Fruit fly (Drosophila melanogaster) whole organism, embryonic: Measurements from ENCODE around the gene CG43273.

Experiments used
- Abd-B ChIP-seq: fragments of 200-800 bp; sonication (Bioruptor generic); optimal IDR thresholded peaks from 2 replicates; lab custom pipeline; 2018; ENCODE audit warnings: missing biosample characterization, mild to moderate bottlenecking, missing genetic modification characterization, moderate library complexity
- Adf1 ChIP-seq: fragments of 200-800 bp; sonication (Bioruptor generic); IDR thresholded peaks from 2 replicates; pipeline ENCODE4 v1.3.6; 2022; ENCODE audit warnings: missing biosample characterization, missing genetic modification characterization
- Antp ChIP-seq: fragments of 200-800 bp; sonication (Bioruptor generic); optimal IDR thresholded peaks from 3 replicates; lab custom pipeline; 2016; ENCODE audit warnings: missing biosample characterization, missing genetic modification characterization
- Bgb ChIP-seq: fragments of 200-800 bp; sonication (Bioruptor generic); IDR thresholded peaks from 2 replicates; pipeline ENCODE4 v1.3.6; 2022; ENCODE audit warnings: missing biosample characterization, missing genetic modification characterization; ENCODE audit not compliant: partially characterized antibody
- CG10462 ChIP-seq: fragments of 200-800 bp; sonication (Bioruptor generic); optimal IDR thresholded peaks from 2 replicates; lab custom pipeline; 2016; ENCODE audit warnings: missing biosample characterization, missing genetic modification characterization
- CG12769 ChIP-seq: fragments of 200-800 bp; sonication (Bioruptor generic); optimal IDR thresholded peaks from 2 replicates; lab custom pipeline; 2019; ENCODE audit warnings: missing biosample characterization, mild to moderate bottlenecking, missing genetic modification characterization, moderate library complexity
- CG13624 ChIP-seq: fragments of 200-800 bp; sonication (Bioruptor generic); optimal IDR thresholded peaks from 2 replicates; lab custom pipeline; 2016; ENCODE audit warnings: missing biosample characterization, missing genetic modification characterization
- CG14710 ChIP-seq: fragments of 200-800 bp; sonication (Bioruptor generic); optimal IDR thresholded peaks from 3 replicates; lab custom pipeline; 2019; ENCODE audit warnings: missing biosample characterization, mild to moderate bottlenecking, missing genetic modification characterization, moderate library complexity
- CG15479 ChIP-seq: fragments of 200-800 bp; sonication (Bioruptor generic); optimal IDR thresholded peaks from 3 replicates; lab custom pipeline; 2019; ENCODE audit warnings: missing biosample characterization, mild to moderate bottlenecking, missing genetic modification characterization, moderate library complexity
- CG16815 ChIP-seq: fragments of 200-800 bp; sonication (Bioruptor generic); optimal IDR thresholded peaks from 3 replicates; lab custom pipeline; 2017; ENCODE audit warnings: missing biosample characterization, mild to moderate bottlenecking, missing genetic modification characterization
- CG16863 ChIP-seq: fragments of 200-800 bp; sonication (Bioruptor generic); optimal IDR thresholded peaks from 3 replicates; lab custom pipeline; 2016; ENCODE audit warnings: missing biosample characterization, missing genetic modification characterization
- CG17385 ChIP-seq: fragments of 200-800 bp; sonication (Bioruptor generic); optimal IDR thresholded peaks from 3 replicates; lab custom pipeline; 2018; ENCODE audit warnings: missing biosample characterization, mild to moderate bottlenecking, missing genetic modification characterization
- CG18476 ChIP-seq: fragments of 200-800 bp; sonication (Bioruptor generic); optimal IDR thresholded peaks from 2 replicates; lab custom pipeline; 2016; ENCODE audit warnings: missing biosample characterization, mild to moderate bottlenecking, missing genetic modification characterization
- CG18599 ChIP-seq: fragments of 200-800 bp; sonication (Bioruptor generic); optimal IDR thresholded peaks from 3 replicates; lab custom pipeline; 2017; ENCODE audit warnings: missing biosample characterization, missing genetic modification characterization, mild to moderate bottlenecking, moderate library complexity, missing genetic modification reagents
- CG4328 ChIP-seq: fragments of 200-800 bp; sonication (Bioruptor generic); optimal IDR thresholded peaks from 3 replicates; lab custom pipeline; 2017; ENCODE audit warnings: missing biosample characterization, missing genetic modification reagents, missing genetic modification characterization
- CG5245 ChIP-seq: fragments of 200-800 bp; sonication (Bioruptor generic); optimal IDR thresholded peaks from 3 replicates; lab custom pipeline; 2016; ENCODE audit warnings: missing biosample characterization, missing genetic modification characterization
- CG6683 ChIP-seq: fragments of 200-800 bp; sonication (Bioruptor generic); optimal IDR thresholded peaks from 2 replicates; lab custom pipeline; 2017; ENCODE audit warnings: missing biosample characterization, mild to moderate bottlenecking, missing genetic modification characterization, missing genetic modification reagents
- CG6765 ChIP-seq: fragments of 200-800 bp; sonication (Bioruptor generic); optimal IDR thresholded peaks from 3 replicates; lab custom pipeline; 2017; ENCODE audit warnings: missing biosample characterization, mild to moderate bottlenecking, missing genetic modification characterization
- CG8478 ChIP-seq: fragments of >200 bp; optimal IDR thresholded peaks from 2 replicates; lab custom pipeline; 2018
- CHES-1-like ChIP-seq: fragments of 200-800 bp; sonication (Bioruptor generic); optimal IDR thresholded peaks from 2 replicates; lab custom pipeline; 2016; ENCODE audit warnings: missing biosample characterization, missing genetic modification characterization
- Dbx ChIP-seq: fragments of 200-800 bp; sonication (Bioruptor generic); IDR thresholded peaks from 3 replicates; pipeline ENCODE4 v1.3.6; 2022; ENCODE audit warnings: missing biosample characterization, missing genetic modification characterization
- Dek ChIP-seq: fragments of 200-800 bp; sonication (Bioruptor generic); optimal IDR thresholded peaks from 3 replicates; lab custom pipeline; 2019; ENCODE audit warnings: missing biosample characterization, mild to moderate bottlenecking, missing genetic modification characterization, moderate library complexity
- Drgx ChIP-seq: fragments of 200-800 bp; sonication (Bioruptor generic); IDR thresholded peaks from 2 replicates; pipeline ENCODE4 v1.3.6; 2022; ENCODE audit warnings: missing biosample characterization, missing genetic modification characterization
- HLH54F ChIP-seq: fragments of 200-800 bp; sonication (Bioruptor generic); optimal IDR thresholded peaks from 3 replicates; lab custom pipeline; 2016; ENCODE audit warnings: missing biosample characterization, missing genetic modification characterization
- MTF-1 ChIP-seq: fragments of 200-800 bp; sonication (Bioruptor generic); optimal IDR thresholded peaks from 2 replicates; lab custom pipeline; 2018; ENCODE audit warnings: missing biosample characterization, mild to moderate bottlenecking, missing genetic modification characterization, borderline replicate concordance
- Optix ChIP-seq: fragments of 200-800 bp; sonication (Bioruptor generic); IDR thresholded peaks from 3 replicates; pipeline ENCODE4 v1.3.6; 2022; ENCODE audit warnings: missing biosample characterization, missing genetic modification characterization
- Sin3A ChIP-seq: fragments of >200 bp; optimal IDR thresholded peaks from 2 replicates; lab custom pipeline; 2018
- Sry-β ChIP-seq: fragments of 200-800 bp; sonication (Bioruptor generic); optimal IDR thresholded peaks from 2 replicates; lab custom pipeline; 2018; ENCODE audit warnings: missing biosample characterization, mild to moderate bottlenecking, missing genetic modification characterization, moderate library complexity
- ap ChIP-seq: fragments of 200-800 bp; sonication (Bioruptor generic); IDR thresholded peaks from 2 replicates; pipeline ENCODE4 v1.3.6; 2022; ENCODE audit warnings: missing biosample characterization, missing genetic modification characterization
- caup ChIP-seq: fragments of 200-800 bp; sonication (Bioruptor generic); optimal IDR thresholded peaks from 3 replicates; lab custom pipeline; 2017; ENCODE audit warnings: missing biosample characterization, mild to moderate bottlenecking, missing genetic modification characterization, moderate library complexity; ENCODE audit not compliant: severe bottlenecking
- crol ChIP-seq: fragments of 200-800 bp; sonication (Bioruptor generic); IDR thresholded peaks from 2 replicates; pipeline ENCODE4 v1.3.6; 2022; ENCODE audit warnings: missing biosample characterization, missing genetic modification characterization
- danr ChIP-seq: fragments of 200-800 bp; sonication (Bioruptor generic); IDR thresholded peaks from 2 replicates; pipeline ENCODE4 v1.3.6; 2022; ENCODE audit warnings: missing biosample characterization, missing genetic modification characterization
- gt ChIP-seq: fragments of 200-800 bp; sonication (Bioruptor generic); IDR thresholded peaks from 2 replicates; pipeline ENCODE4 v1.3.6; 2022; ENCODE audit warnings: missing biosample characterization, missing genetic modification characterization
- jigr1 ChIP-seq: fragments of 200-800 bp; sonication (Bioruptor generic); IDR thresholded peaks from 3 replicates; pipeline ENCODE4 v1.3.6; 2022; ENCODE audit warnings: missing biosample characterization, missing genetic modification characterization
- maf-S ChIP-seq: fragments of 200-800 bp; sonication (Bioruptor generic); optimal IDR thresholded peaks from 2 replicates; lab custom pipeline; 2016; ENCODE audit warnings: missing biosample characterization, missing genetic modification characterization
- mam ChIP-seq: fragments of 200-800 bp; sonication (Bioruptor generic); optimal IDR thresholded peaks from 3 replicates; lab custom pipeline; 2016; ENCODE audit warnings: missing biosample characterization, missing genetic modification characterization
- nerfin-1 ChIP-seq: fragments of 200-800 bp; sonication (Bioruptor generic); optimal IDR thresholded peaks from 3 replicates; lab custom pipeline; 2019; ENCODE audit warnings: missing biosample characterization, mild to moderate bottlenecking, missing genetic modification characterization, moderate library complexity
- nmo ChIP-seq: fragments of 200-800 bp; sonication (Bioruptor generic); optimal IDR thresholded peaks from 2 replicates; lab custom pipeline; 2018; ENCODE audit warnings: missing biosample characterization, mild to moderate bottlenecking, missing genetic modification characterization, moderate library complexity
- prd ChIP-seq, 3 experiments: fragments of >200 bp in 2 of 3; fragments of 200-800 bp in 1 of 3; sonication (Bioruptor generic) in 1 of 3; optimal IDR thresholded peaks in 2 of 3; IDR thresholded peaks in 1 of 3; 2 replicates in 2 of 3; 3 replicates in 1 of 3; pipeline versions ENCODE4 v1.3.6 to Lab custom; 2017 to 2022; ENCODE audit warnings: missing biosample characterization in 1 of 3, missing genetic modification characterization in 1 of 3
- pzg ChIP-seq: fragments of 200-800 bp; sonication (Bioruptor generic); optimal IDR thresholded peaks from 3 replicates; lab custom pipeline; 2018; ENCODE audit warnings: missing biosample characterization, mild to moderate bottlenecking, missing genetic modification characterization, moderate library complexity
- ro ChIP-seq: fragments of 200-800 bp; sonication (Bioruptor generic); IDR thresholded peaks from 2 replicates; pipeline ENCODE4 v1.3.6; 2022; ENCODE audit warnings: missing biosample characterization, missing genetic modification characterization
- sna ChIP-seq: fragments of 200-800 bp; sonication (Bioruptor generic); IDR thresholded peaks from 2 replicates; pipeline ENCODE4 v1.3.6; 2022; ENCODE audit warnings: missing biosample characterization, missing genetic modification characterization; ENCODE audit not compliant: partially characterized antibody
- toy ChIP-seq: fragments of 200-800 bp; sonication (Bioruptor generic); IDR thresholded peaks from 2 replicates; pipeline ENCODE4 v1.3.6; 2022; ENCODE audit warnings: missing biosample characterization, missing genetic modification characterization
- unc-4 ChIP-seq: fragments of 200-800 bp; sonication (Bioruptor generic); IDR thresholded peaks from 2 replicates; pipeline ENCODE4 v1.3.6; 2022; ENCODE audit warnings: missing biosample characterization, missing genetic modification characterization; ENCODE audit not compliant: partially characterized antibody
- wor ChIP-seq: fragments of 200-800 bp; sonication (Bioruptor generic); IDR thresholded peaks from 2 replicates; pipeline ENCODE4 v1.3.6; 2022; ENCODE audit warnings: missing biosample characterization, missing genetic modification characterization
- z ChIP-seq: fragments of 200-800 bp; sonication (Bioruptor generic); IDR thresholded peaks from 3 replicates; pipeline ENCODE4 v1.3.6; 2022; ENCODE audit warnings: missing biosample characterization, missing genetic modification characterization

Gene CG43273

dm6 chr3R:24809576-24810279 lies 20.4 kb upstream of the CG43273 start (continued):
- peak; percentile 57 for TF ChIP-seq CG14710
- TF ChIP-seq toy (GFP tag; lab: Robert Waterston, UW): no peak
- no peak for TF ChIP-seq ro (GFP tag; lab: Robert Waterston, UW)
- TF ChIP-seq Abd-B: no peak
- TF ChIP-seq prd (optimal IDR thresholded peaks at IDR 0.05; lab: Kevin White, UChicago): no peak
- no peak for TF ChIP-seq prd (GFP tag; IDR thresholded peaks at IDR 0.05; lab: Robert Waterston, UW)
- TF ChIP-seq, all 482 proteins: peak for 109

DNA sequence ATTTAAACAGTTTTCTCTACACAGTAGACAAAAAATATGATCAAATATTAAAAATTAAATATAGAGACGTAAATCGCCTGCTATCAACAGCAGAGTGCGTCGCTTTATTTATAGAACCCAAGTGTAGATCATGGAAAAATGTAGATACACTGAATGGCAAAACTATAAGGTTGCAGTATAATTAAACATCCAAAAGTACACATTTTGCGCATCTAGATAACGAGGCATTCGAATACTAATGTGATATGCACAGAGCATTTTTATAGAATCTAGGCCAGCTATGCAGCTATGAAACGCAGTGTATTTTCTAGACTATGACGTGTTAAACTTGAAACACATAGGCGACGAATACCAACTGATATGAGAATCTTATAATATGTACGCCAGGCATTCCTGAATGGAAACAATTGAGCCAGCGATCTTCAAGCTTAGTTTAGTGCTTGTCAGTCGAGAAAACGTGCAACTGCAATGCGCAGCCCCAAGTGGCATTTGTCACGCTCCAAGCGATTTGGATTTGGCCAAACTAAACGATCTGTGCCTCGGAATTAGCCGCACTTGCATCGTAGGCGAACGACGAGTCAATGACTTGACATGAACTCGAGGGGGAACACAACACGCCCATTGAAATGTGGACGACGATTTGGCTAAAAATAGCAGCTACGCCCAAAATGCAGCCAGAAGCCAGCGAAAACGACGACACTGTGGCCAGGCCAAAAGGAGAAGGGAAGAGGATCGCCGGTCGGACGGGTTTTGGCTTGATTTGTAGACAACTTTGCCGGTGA lies 19.1 kb upstream of the CG43273 start:
- TF ChIP-seq gt (GFP tag; lab: Robert Waterston, UW): no peak
- peak; percentile 83 for TF ChIP-seq CG18476 (GFP tag; lab: Kevin White, UChicago)
- TF ChIP-seq Sin3A (lab: Kevin White, UChicago): no peak
- no peak for TF ChIP-seq sna (GFP tag; lab: Robert Waterston, UW)
- TF ChIP-seq Optix (GFP tag; lab: Robert Waterston, UW): peak; percentile 89
- peak; percentile 96 for TF ChIP-seq CG12769 (tag; lab: Kevin White, UChicago)
- peak; percentile 92 for TF ChIP-seq CG13624 (GFP tag; lab: Kevin White, UChicago)
- no peak for TF ChIP-seq CG15479 (GFP tag; lab: Kevin White, UChicago)
- peak; percentile 87 for TF ChIP-seq Dek (tag; lab: Kevin White, UChicago)
- peak; percentile 89 for TF ChIP-seq CG17385 (GFP tag; lab: Kevin White, UChicago)
- peak; percentile 87 for TF ChIP-seq CG5245 (GFP tag; lab: Kevin White, UChicago)
- TF ChIP-seq CHES-1-like (GFP tag; lab: Kevin White, UChicago): peak; percentile 82
- peak; percentile 93 for TF ChIP-seq CG18599
- TF ChIP-seq Antp (GFP tag; lab: Kevin White, UChicago): peak; percentile 79
- TF ChIP-seq CG4328 (GFP tag; lab: Kevin White, UChicago): peak; percentile 69
- peak; percentile 65 for TF ChIP-seq Adf1 (GFP tag; lab: Robert Waterston, UW)
- TF ChIP-seq ap (GFP tag; lab: Robert Waterston, UW): peak; percentile 79
- TF ChIP-seq CG16863 (GFP tag; lab: Kevin White, UChicago): peak; percentile 85
- TF ChIP-seq HLH54F (GFP tag; lab: Kevin White, UChicago): peak; percentile 92
- TF ChIP-seq Sry-β (GFP tag; lab: Kevin White, UChicago): no peak
- TF ChIP-seq jigr1 (GFP tag; lab: Robert Waterston, UW): no peak
- TF ChIP-seq danr (GFP tag; lab: Robert Waterston, UW): peak; percentile 75
- TF ChIP-seq nerfin-1 (tag; lab: Kevin White, UChicago): peak; percentile 77
- TF ChIP-seq CG6765 (GFP tag; lab: Kevin White, UChicago): peak; percentile 77
- peak; percentile 90 for TF ChIP-seq caup (GFP tag; lab: Kevin White, UChicago)
- no peak for TF ChIP-seq CG8478 (lab: Kevin White, UChicago)
- TF ChIP-seq Drgx (GFP tag; lab: Robert Waterston, UW): peak; percentile 95
- TF ChIP-seq Dbx (GFP tag; lab: Robert Waterston, UW): peak; percentile 90
- peak; percentile 69 for TF ChIP-seq CG10462 (GFP tag; lab: Kevin White, UChicago)
- peak; percentile 80 for TF ChIP-seq maf-S (GFP tag; lab: Kevin White, UChicago)
- peak; percentile 70 for TF ChIP-seq CG6683 (GFP tag; lab: Kevin White, UChicago)
- TF ChIP-seq crol (GFP tag; lab: Robert Waterston, UW): 0 out of 2 replicates have a peak, but pooled peaks have one; percentile 21
- TF ChIP-seq nmo (GFP tag; lab: Kevin White, UChicago): peak; percentile 88
- TF ChIP-seq unc-4 (GFP tag; lab: Robert Waterston, UW): no peak
- 0 out of 3 replicates have a peak, but pooled peaks have one; percentile 18 for TF ChIP-seq z (GFP tag; lab: Robert Waterston, UW)
- peak; percentile 78 for TF ChIP-seq MTF-1 (GFP tag; lab: Kevin White, UChicago)
- TF ChIP-seq mam: peak; percentile 90
- peak; percentile 74 for TF ChIP-seq wor
- no peak for TF ChIP-seq Bgb (GFP tag; lab: Robert Waterston, UW)
- peak; percentile 60 for TF ChIP-seq CG16815 (GFP tag; lab: Kevin White, UChicago)
- peak; percentile 17 for TF ChIP-seq pzg
